Worm (Caenorhabditis elegans): ENCODE measurements around the gene vrp-1.

DNA sequence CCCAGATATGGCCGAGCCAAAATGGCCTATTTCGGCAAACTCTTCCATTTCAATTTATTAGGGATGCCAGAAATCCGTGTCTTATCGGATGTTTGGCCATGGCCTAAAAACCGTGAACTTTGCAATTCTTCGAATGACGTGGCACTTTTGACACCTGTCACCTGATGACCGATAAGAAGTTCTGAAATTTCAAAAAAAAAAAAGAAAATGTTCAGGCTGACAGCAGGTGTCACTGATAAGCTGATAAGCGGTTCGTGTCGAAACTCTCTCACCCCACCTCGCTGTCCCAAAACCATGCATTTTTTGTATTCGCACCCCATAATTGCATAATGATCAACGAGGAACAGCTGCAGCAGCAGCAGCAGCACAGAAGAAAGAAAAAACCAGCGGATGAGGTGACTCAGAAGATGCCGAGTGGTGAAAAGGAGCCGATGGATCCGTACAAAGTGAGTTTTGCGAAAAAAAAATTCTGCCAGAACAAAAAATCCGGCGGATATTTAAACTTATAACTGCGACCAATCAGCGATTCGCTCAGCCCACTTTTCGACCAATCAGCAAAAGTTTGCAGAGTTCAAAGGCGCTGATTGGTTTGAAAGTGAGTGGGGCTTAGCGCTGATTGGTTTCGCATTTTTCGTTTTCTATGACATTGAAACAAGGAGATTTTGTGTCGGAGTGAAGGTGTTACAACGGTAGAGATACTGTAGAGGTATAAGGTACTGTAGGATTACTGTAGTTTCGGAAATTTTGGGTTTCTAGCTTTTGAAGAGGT lies at the start of gene vrp-1, which contains the start of gene Y54G2A.28:
- TF ChIP-seq nhr-77 (tag; optimal IDR thresholded peaks at IDR 0.05) (no peak), ceh-8 (GFP tag; optimal IDR thresholded peaks at IDR 0.05) (no peak), snpc-4 (tag; optimal IDR thresholded peaks at IDR 0.05) (no peak), blmp-1 (tag; optimal IDR thresholded peaks at IDR 0.05) (no peak), lin-13 (GFP tag; optimal IDR thresholded peaks at IDR 0.05) (no peak), nhr-71 (tag; optimal IDR thresholded peaks at IDR 0.05) (no peak), isw-1 (GFP tag; IDR thresholded peaks at IDR 0.05) (no peak), rnt-1 (tag; optimal IDR thresholded peaks at IDR 0.05) (no peak), alr-1 (tag; optimal IDR thresholded peaks at IDR 0.05; ENCODE audit: borderline replicate concordance) (no peak), nhr-11 (tag; optimal IDR thresholded peaks at IDR 0.05) (no peak), aly-2 (tag; optimal IDR thresholded peaks at IDR 0.05) (no peak)

Data from whole organism, L1 larva.